Fruit fly (Drosophila melanogaster) whole organism, adult: ENCODE measurements around the gene orb2.

Experiments
- CG11617 ChIP-seq: fragments of 200-800 bp; sonication (Bioruptor generic); optimal IDR thresholded peaks from 2 replicates; lab custom pipeline; 2017; ENCODE audit warnings: mild to moderate bottlenecking, missing biosample characterization, missing genetic modification reagents, missing genetic modification characterization
- CG12768 ChIP-seq: fragments of 200-800 bp; sonication (Bioruptor generic); optimal IDR thresholded peaks from 2 replicates; lab custom pipeline; 2017; ENCODE audit warnings: missing biosample characterization, missing genetic modification characterization, mild to moderate bottlenecking, moderate library complexity, missing genetic modification reagents
- CG14711 ChIP-seq: fragments of 200-800 bp; sonication (Bioruptor generic); optimal IDR thresholded peaks from 2 replicates; lab custom pipeline; 2018; ENCODE audit warnings: missing biosample characterization, mild to moderate bottlenecking, missing genetic modification characterization, moderate library complexity
- CG1620 ChIP-seq: fragments of 200-800 bp; sonication (Bioruptor generic); optimal IDR thresholded peaks from 2 replicates; lab custom pipeline; 2016; ENCODE audit warnings: missing biosample characterization, missing genetic modification characterization
- CG33017 ChIP-seq: fragments of 200-800 bp; sonication (Bioruptor generic); optimal IDR thresholded peaks from 2 replicates; lab custom pipeline; 2018; ENCODE audit warnings: missing biosample characterization, mild to moderate bottlenecking, missing genetic modification characterization, moderate library complexity
- CG5204 ChIP-seq: fragments of 200-800 bp; sonication (Bioruptor generic); optimal IDR thresholded peaks from 2 replicates; lab custom pipeline; 2016; ENCODE audit warnings: missing biosample characterization, missing genetic modification characterization
- CG7045 ChIP-seq: fragments of 200-800 bp; sonication (Bioruptor generic); optimal IDR thresholded peaks from 2 replicates; lab custom pipeline; 2017; ENCODE audit warnings: missing biosample characterization, mild to moderate bottlenecking, missing genetic modification characterization
- CG7101 ChIP-seq: fragments of 200-800 bp; sonication (Bioruptor generic); optimal IDR thresholded peaks from 2 replicates; lab custom pipeline; 2018; ENCODE audit warnings: missing biosample characterization, mild to moderate bottlenecking, missing genetic modification characterization, moderate library complexity
- Clk ChIP-seq: fragments of 200-800 bp; sonication (Bioruptor generic); optimal IDR thresholded peaks from 2 replicates; lab custom pipeline; 2017; ENCODE audit warnings: missing biosample characterization, missing genetic modification characterization
- Crg-1 ChIP-seq: fragments of 200-800 bp; sonication (Bioruptor generic); optimal IDR thresholded peaks from 2 replicates; lab custom pipeline; 2016; ENCODE audit warnings: missing biosample characterization, missing genetic modification characterization
- Hr96 ChIP-seq: fragments of 200-800 bp; sonication (Bioruptor generic); optimal IDR thresholded peaks from 2 replicates; lab custom pipeline; 2016; ENCODE audit warnings: missing biosample characterization, missing genetic modification characterization
- Mnt ChIP-seq: fragments of 200-800 bp; sonication (Bioruptor generic); optimal IDR thresholded peaks from 2 replicates; lab custom pipeline; 2016; ENCODE audit warnings: missing biosample characterization, mild to moderate bottlenecking, missing genetic modification characterization
- bab1 ChIP-seq: fragments of 200-800 bp; sonication (Bioruptor generic); optimal IDR thresholded peaks from 3 replicates; lab custom pipeline; 2019; ENCODE audit warnings: missing biosample characterization, mild to moderate bottlenecking, missing genetic modification characterization, moderate library complexity
- cic ChIP-seq: fragments of 200-800 bp; sonication (Bioruptor generic); optimal IDR thresholded peaks from 2 replicates; lab custom pipeline; 2017; ENCODE audit warnings: missing biosample characterization, mild to moderate bottlenecking, missing genetic modification characterization, moderate library complexity
- cnc ChIP-seq, 2 experiments: fragments of >200 bp; optimal IDR thresholded peaks; 2 replicates each; lab custom pipeline; 2017
- kay ChIP-seq: fragments of 200-800 bp; sonication (Bioruptor generic); peaks from one replicate; lab custom pipeline; 2016; ENCODE audit warnings: missing biosample characterization, missing genetic modification characterization, borderline replicate concordance
- ovo ChIP-seq: fragments of 200-800 bp; sonication (Bioruptor generic); optimal IDR thresholded peaks from 2 replicates; lab custom pipeline; 2016; ENCODE audit warnings: missing biosample characterization, missing genetic modification characterization
- pad ChIP-seq: fragments of 200-800 bp; sonication (Bioruptor generic); optimal IDR thresholded peaks from 3 replicates; lab custom pipeline; 2017; ENCODE audit warnings: missing biosample characterization, missing genetic modification characterization, mild to moderate bottlenecking, moderate library complexity, missing genetic modification reagents
- tj ChIP-seq: fragments of 200-800 bp; sonication (Bioruptor generic); optimal IDR thresholded peaks from 3 replicates; lab custom pipeline; 2017; ENCODE audit warnings: missing biosample characterization, mild to moderate bottlenecking, missing genetic modification characterization, moderate library complexity
- toe ChIP-seq: fragments of 200-800 bp; sonication (Bioruptor generic); optimal IDR thresholded peaks from 2 replicates; lab custom pipeline; 2016; ENCODE audit warnings: missing biosample characterization, missing genetic modification characterization

The orb2 gene

dm6 chr3L:8996173-8996767 lies 42.0 kb upstream of the orb2 start:
- TF ChIP-seq CG1620 (GFP tag; lab: Kevin White, UChicago): peak; percentile 74
- TF ChIP-seq Crg-1 (GFP tag; lab: Kevin White, UChicago): peak; percentile 37
- TF ChIP-seq ovo (GFP tag; lab: Kevin White, UChicago): peak; percentile 96
- TF ChIP-seq CG7101: peak; percentile 90
- peak; percentile 89 for TF ChIP-seq CG14711 (tag; lab: Kevin White, UChicago)
- no peak for TF ChIP-seq cic (GFP tag; lab: Kevin White, UChicago)
- peak; percentile 57 for TF ChIP-seq Mnt (GFP tag; lab: Kevin White, UChicago)
- TF ChIP-seq CG11617: peak; percentile 64
- TF ChIP-seq Hr96 (GFP tag; lab: Kevin White, UChicago): no peak
- no peak for TF ChIP-seq kay (GFP tag; lab: Kevin White, UChicago)
- TF ChIP-seq CG7045 (GFP tag; lab: Kevin White, UChicago): peak; percentile 64
- peak; percentile 90 for TF ChIP-seq CG33017
- peak; percentile 51 for TF ChIP-seq Clk (GFP tag; lab: Kevin White, UChicago)
- no peak for TF ChIP-seq toe (GFP tag; lab: Kevin White, UChicago)
- TF ChIP-seq pad (GFP tag; lab: Kevin White, UChicago): peak; percentile 80
- peak; percentile 59 for TF ChIP-seq CG12768 (GFP tag; lab: Kevin White, UChicago)
- TF ChIP-seq tj (GFP tag; lab: Kevin White, UChicago): peak; percentile 33
- peak; percentile 96 for TF ChIP-seq bab1 (GFP tag; lab: Kevin White, UChicago)
- TF ChIP-seq CG5204: no peak
- TF ChIP-seq cnc (optimal IDR thresholded peaks at IDR 0.05; lab: Kevin White, UChicago): no peak

DNA sequence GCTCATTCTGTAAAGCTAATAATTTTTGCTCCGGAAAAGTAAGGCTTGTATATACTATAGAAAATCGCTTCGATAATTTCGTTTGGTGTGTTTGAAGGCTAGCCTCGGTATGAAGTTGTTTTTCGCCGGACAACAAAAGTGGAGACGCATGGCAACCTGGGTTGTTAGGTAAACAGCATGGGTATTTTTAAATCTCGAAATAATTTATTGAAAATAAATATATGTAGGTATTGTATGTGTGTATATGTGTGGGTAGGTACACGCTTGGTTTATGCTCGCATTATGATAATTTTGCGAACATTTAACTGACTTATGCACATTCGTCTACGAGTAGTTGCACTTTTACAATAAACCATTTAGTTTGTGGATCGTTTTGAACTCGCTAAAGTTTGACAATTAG lies 35.9 kb upstream of the orb2 start, which contains the start of gene CG5280:
Gene CG5280 (minus strand): TSS at position 101 of the 400 bp plus-strand sequence.
- TF ChIP-seq CG7045 (GFP tag; lab: Kevin White, UChicago) (no peak), kay (GFP tag; lab: Kevin White, UChicago) (peak; percentile 76)

- TF ChIP-seq CG7045 (GFP tag; lab: Kevin White, UChicago): no peak
- TF ChIP-seq bab1 (GFP tag; lab: Kevin White, UChicago): peak; percentile 10
These were observed 32.3 kb upstream of the orb2 start, which contains the start of gene CG5068 for dm6 chr3L:8986582-8986981. Gene CG5068 (plus strand): TSS chr3L:8986710.

dm6 chr3L:8985848-8986320 lies 31.6 kb upstream of the orb2 start, which contains the start of gene Galk:
Gene Galk (minus strand): TSS chr3L:8986091.
- TF ChIP-seq CG33017 (peak; percentile 70), CG11617 (no peak), Clk (GFP tag; lab: Kevin White, UChicago) (peak; percentile 13), ovo (GFP tag; lab: Kevin White, UChicago) (peak; percentile 22), tj (GFP tag; lab: Kevin White, UChicago) (peak; percentile 25), cic (GFP tag; lab: Kevin White, UChicago) (peak; percentile 29), cnc (optimal IDR thresholded peaks at IDR 0.05; lab: Kevin White, UChicago) (no peak), pad (GFP tag; lab: Kevin White, UChicago) (no peak), Mnt (GFP tag; lab: Kevin White, UChicago) (peak; percentile 45), Crg-1 (GFP tag; lab: Kevin White, UChicago) (peak; percentile 5), CG7045 (GFP tag; lab: Kevin White, UChicago) (no peak), CG5204 (peak; percentile 64), CG12768 (GFP tag; lab: Kevin White, UChicago) (peak; percentile 44), CG1620 (GFP tag; lab: Kevin White, UChicago) (peak; percentile 28), kay (GFP tag; lab: Kevin White, UChicago) (no peak), bab1 (GFP tag; lab: Kevin White, UChicago) (no peak), CG7101 (peak; percentile 59)

DNA sequence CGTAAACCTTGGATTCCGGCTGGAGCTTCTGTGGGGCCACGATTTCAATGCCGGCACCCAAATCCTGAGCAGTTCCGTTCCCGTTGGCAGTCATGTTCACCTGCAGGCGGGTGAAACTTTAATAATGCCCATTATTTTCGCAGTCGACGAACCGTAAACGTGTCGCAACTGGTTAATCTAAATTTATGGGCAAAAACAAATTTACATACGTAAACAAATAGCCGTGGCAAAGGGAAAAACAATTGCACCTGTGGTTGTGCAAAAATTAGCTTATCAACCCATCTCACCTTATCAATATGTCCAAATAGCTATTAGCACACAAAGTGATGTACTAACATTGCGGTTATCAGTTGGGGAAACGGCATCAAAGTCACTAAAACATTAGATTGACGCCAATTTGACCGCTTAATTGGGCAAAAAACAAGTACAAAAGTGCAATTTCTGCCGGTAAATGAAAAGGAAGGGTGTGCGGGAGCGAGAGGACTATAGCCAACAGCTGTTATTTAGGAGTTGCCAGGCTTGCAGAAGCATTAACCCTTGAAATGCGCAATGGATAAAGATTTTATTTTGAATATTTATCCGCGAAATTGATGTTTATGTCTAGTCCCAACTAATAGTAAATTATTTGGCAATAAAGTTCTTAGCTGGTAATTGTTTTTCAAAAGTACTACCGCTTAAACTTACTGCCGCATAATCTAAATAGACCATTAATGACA lies 31.0 kb upstream of the orb2 start:
- TF ChIP-seq kay (GFP tag; lab: Kevin White, UChicago) (peak; percentile 7), ovo (GFP tag; lab: Kevin White, UChicago) (no peak), CG11617 (peak; percentile 28), toe (GFP tag; lab: Kevin White, UChicago) (no peak), cic (GFP tag; lab: Kevin White, UChicago) (peak; percentile 79), bab1 (GFP tag; lab: Kevin White, UChicago) (no peak), Hr96 (GFP tag; lab: Kevin White, UChicago) (peak; percentile 8), CG7045 (GFP tag; lab: Kevin White, UChicago) (peak; percentile 60), CG14711 (tag; lab: Kevin White, UChicago) (peak; percentile 89), CG7101 (no peak), tj (GFP tag; lab: Kevin White, UChicago) (peak; percentile 25), Clk (GFP tag; lab: Kevin White, UChicago) (no peak), Mnt (GFP tag; lab: Kevin White, UChicago) (peak; percentile 37), CG33017 (peak; percentile 58), CG12768 (GFP tag; lab: Kevin White, UChicago) (peak; percentile 41), Crg-1 (GFP tag; lab: Kevin White, UChicago) (peak; percentile 19)
